Worm (Caenorhabditis elegans) whole organism, L4/young adult: ENCODE results near the gene R13H9.6.

Experiments used
- W03F9.2 ChIP-seq: fragments of 150-350 bp; optimal IDR thresholded peaks from 2 replicates; lab custom pipeline; 2014; ENCODE audit warnings: missing biosample characterization, missing genetic modification characterization
- dao-5 ChIP-seq: sonication (generic microtip); optimal IDR thresholded peaks from 2 replicates; lab custom pipeline; 2016; ENCODE audit warnings: missing genotype, missing genetic modification characterization, moderate library complexity, missing compliant biosample characterization
- him-1 ChIP-seq: sonication (generic microtip); optimal IDR thresholded peaks from 2 replicates; lab custom pipeline; 2016; ENCODE audit warnings: missing genotype, missing genetic modification reagents, missing genetic modification characterization, missing compliant biosample characterization

DNA sequence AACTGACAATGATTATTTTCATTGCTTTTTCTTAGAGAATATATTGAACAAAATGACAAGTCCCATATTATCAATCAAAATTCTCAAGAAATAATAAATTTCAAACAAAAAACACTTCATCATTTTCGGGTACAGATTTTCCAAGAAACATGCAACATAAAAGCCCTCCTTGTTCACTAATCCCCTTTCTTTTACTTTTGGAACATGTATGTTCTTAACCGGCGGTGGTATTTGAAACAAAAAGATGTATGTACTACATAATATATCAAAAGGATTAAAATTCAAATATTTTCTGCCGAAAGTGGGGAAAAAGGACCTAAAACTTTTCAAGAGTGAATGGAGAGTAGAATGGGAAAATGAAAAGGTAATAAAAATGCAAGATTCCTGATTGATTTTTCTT lies 14.1 kb downstream of the R13H9.6 start:
- no peak for TF ChIP-seq dao-5 (tag; lab: Kevin White, UChicago)
- TF ChIP-seq him-1 (tag; lab: Kevin White, UChicago): no peak
- no peak for TF ChIP-seq W03F9.2 (tag; lab: Kevin White, UChicago)
